Fruit fly (Drosophila melanogaster): ENCODE data around the gene nkd.
A peak's percentile ranks its signal among the peaks of the same experiment; 100 is the strongest.

The nkd gene

dm6 chr3L:19092125-19093058 lies 47.1 kb upstream of the nkd start, which contains the start of gene MESR6 (continued):
- TF ChIP-seq CG17612 (GFP tag; IDR thresholded peaks at IDR 0.05), result no peak
- TF ChIP-seq fd96Cb (tag; optimal IDR thresholded peaks at IDR 0.05), result no peak
- TF ChIP-seq Dll (GFP tag; IDR thresholded peaks at IDR 0.05; ENCODE audit: partially characterized antibody), result peak; percentile 88
- TF ChIP-seq bcd (GFP tag; optimal IDR thresholded peaks at IDR 0.05), result no peak
- no peak for TF ChIP-seq CG8388 (GFP tag; optimal IDR thresholded peaks at IDR 0.05)
- peak; percentile 46 for TF ChIP-seq YL-1 (GFP tag; optimal IDR thresholded peaks at IDR 0.05)
- TF ChIP-seq Camta (GFP tag; optimal IDR thresholded peaks at IDR 0.05), result peak; percentile 7
- TF ChIP-seq sens-2 (GFP tag; IDR thresholded peaks at IDR 0.05), result no peak
- TF ChIP-seq MTF-1 (GFP tag; optimal IDR thresholded peaks at IDR 0.05; ENCODE audit: borderline replicate concordance), result no peak
- no peak for TF ChIP-seq az2 (GFP tag; optimal IDR thresholded peaks at IDR 0.05)
- TF ChIP-seq trem (tag; optimal IDR thresholded peaks at IDR 0.05), result peak; percentile 75
- TF ChIP-seq CG2889 (GFP tag; IDR thresholded peaks at IDR 0.05), result no peak
- peak; percentile 27 for TF ChIP-seq CG9437 (GFP tag; optimal IDR thresholded peaks at IDR 0.05)
- TF ChIP-seq CG18599 (GFP tag; optimal IDR thresholded peaks at IDR 0.05), result no peak
- no peak for TF ChIP-seq ttk (GFP tag; IDR thresholded peaks at IDR 0.05)
- no peak for TF ChIP-seq BtbVII (GFP tag; optimal IDR thresholded peaks at IDR 0.05)
- no peak for TF ChIP-seq CG14441 (GFP tag; IDR thresholded peaks at IDR 0.05)
- peak; percentile 92 for TF ChIP-seq CG34224 (GFP tag; IDR thresholded peaks at IDR 0.05; ENCODE audit: partially characterized antibody)
- TF ChIP-seq Poxn (GFP tag; IDR thresholded peaks at IDR 0.05), result no peak
- no peak for TF ChIP-seq Optix (GFP tag; IDR thresholded peaks at IDR 0.05)
- TF ChIP-seq CrebB (tag; optimal IDR thresholded peaks at IDR 0.05), result no peak
- TF ChIP-seq gce (GFP tag; IDR thresholded peaks at IDR 0.05), result no peak
- TF ChIP-seq cwo (GFP tag; optimal IDR thresholded peaks at IDR 0.05), result no peak
- no peak for TF ChIP-seq fd64A (GFP tag; optimal IDR thresholded peaks at IDR 0.05)
- no peak for TF ChIP-seq CG11093 (GFP tag; IDR thresholded peaks at IDR 0.05)
- peak; percentile 71 for TF ChIP-seq Med (GFP tag)
- no peak for TF ChIP-seq CG18476 (GFP tag; optimal IDR thresholded peaks at IDR 0.05)
- peak; percentile 49; the same call in 2 of the 3 replicates for TF ChIP-seq vnd (GFP tag; IDR thresholded peaks at IDR 0.05; ENCODE audit: partially characterized antibody)
- TF ChIP-seq seq (GFP tag; IDR thresholded peaks at IDR 0.05), result no peak; the same call in 1 of the 2 replicates
- no peak for TF ChIP-seq Ptx1 (GFP tag; IDR thresholded peaks at IDR 0.05)
- TF ChIP-seq CG17186 (GFP tag; optimal IDR thresholded peaks at IDR 0.05), result no peak
- peak; percentile 34 for TF ChIP-seq sug (tag; optimal IDR thresholded peaks at IDR 0.05)
- no peak for TF ChIP-seq Dad (GFP tag; optimal IDR thresholded peaks at IDR 0.05)
- no peak for TF ChIP-seq CG8944 (GFP tag; optimal IDR thresholded peaks at IDR 0.05)
- no peak for TF ChIP-seq mam (GFP tag; optimal IDR thresholded peaks at IDR 0.05)
- TF ChIP-seq so (GFP tag; IDR thresholded peaks at IDR 0.05), result no peak
- TF ChIP-seq Bteb2 (GFP tag; optimal IDR thresholded peaks at IDR 0.05), result no peak
- no peak for TF ChIP-seq cato (GFP tag; optimal IDR thresholded peaks at IDR 0.05; ENCODE audit: borderline replicate concordance)
- no peak for TF ChIP-seq HLHmδ (GFP tag; optimal IDR thresholded peaks at IDR 0.05)
- TF ChIP-seq CG7963 (GFP tag; IDR thresholded peaks at IDR 0.05; ENCODE audit: partially characterized antibody), result peak; percentile 70; the same call in 2 of the 3 replicates
- no peak for TF ChIP-seq pita (GFP tag; optimal IDR thresholded peaks at IDR 0.05)
- TF ChIP-seq ATbp (GFP tag; optimal IDR thresholded peaks at IDR 0.05), result no peak
- TF ChIP-seq sqz (GFP tag; optimal IDR thresholded peaks at IDR 0.05), result no peak
- TF ChIP-seq Stat92E (GFP tag; optimal IDR thresholded peaks at IDR 0.05), result peak in 1 of 3 experiments; percentile 75
- no peak for TF ChIP-seq Ada2b (GFP tag; IDR thresholded peaks at IDR 0.05)
- TF ChIP-seq CG10654 (GFP tag; optimal IDR thresholded peaks at IDR 0.05), result no peak
- no peak for TF ChIP-seq org-1 (GFP tag; optimal IDR thresholded peaks at IDR 0.05)
- no peak for TF ChIP-seq CG31224 (GFP tag; IDR thresholded peaks at IDR 0.05)
